Worm (Caenorhabditis elegans) whole organism, young adult: Measurements from ENCODE around the gene Y70G10A.4.

Experiments used
- B0019.2 ChIP-seq: fragments of 200-800 bp; sonication (Bioruptor generic); conservative IDR thresholded peaks from 2 replicates; pipeline ENCODE4 v1.3.6; 2022; ENCODE audit warnings: missing genetic modification reagents, missing genetic modification characterization, missing compliant biosample characterization
- B0035.1 ChIP-seq: sonication (generic microtip); optimal IDR thresholded peaks from 2 replicates; lab custom pipeline; 2016; ENCODE audit warnings: missing genetic modification characterization, mild to moderate bottlenecking, missing compliant biosample characterization, missing genotype, missing genetic modification reagents
- B0261.1 ChIP-seq: sonication (generic microtip); optimal IDR thresholded peaks from 2 replicates; lab custom pipeline; 2016; ENCODE audit warnings: mild to moderate bottlenecking, missing genetic modification characterization, moderate library complexity, missing compliant biosample characterization
- C06A6.2 ChIP-seq: fragments of 200-800 bp; sonication (Bioruptor generic); conservative IDR thresholded peaks from 2 replicates; pipeline ENCODE4 v1.3.6; 2022; ENCODE audit warnings: missing genetic modification characterization, missing compliant biosample characterization
- D2030.7 ChIP-seq: fragments of 200-800 bp; sonication (Bioruptor generic); IDR thresholded peaks from 2 replicates; pipeline ENCODE4 v1.3.6; 2022; ENCODE audit warnings: missing genetic modification reagents, missing genetic modification characterization, missing compliant biosample characterization
- F10E7.11 ChIP-seq: sonication (generic microtip); optimal IDR thresholded peaks from 2 replicates; lab custom pipeline; 2017; ENCODE audit warnings: mild to moderate bottlenecking, missing genetic modification characterization, moderate library complexity, missing compliant biosample characterization
- F37B4.10 ChIP-seq: fragments of 200-800 bp; sonication (Bioruptor generic); IDR thresholded peaks from 2 replicates; pipeline ENCODE4 v1.3.6; 2022; ENCODE audit warnings: missing genetic modification characterization, missing compliant biosample characterization
- Y53G8AR.9 ChIP-seq: fragments of 200-800 bp; sonication (Bioruptor generic); conservative IDR thresholded peaks from 2 replicates; pipeline ENCODE4 v1.3.6; 2022; ENCODE audit warnings: missing genetic modification reagents, missing genetic modification characterization, missing compliant biosample characterization
- Y56A3A.18 ChIP-seq: fragments of 200-800 bp; sonication (Bioruptor generic); IDR thresholded peaks from 2 replicates; pipeline ENCODE4 v1.3.6; 2022; ENCODE audit warnings: missing genetic modification reagents, missing genetic modification characterization, missing compliant biosample characterization
- Y95B8A.8 ChIP-seq: fragments of 200-800 bp; sonication (Bioruptor generic); IDR thresholded peaks from 2 replicates; pipeline ENCODE4 v1.3.6; 2022; ENCODE audit warnings: missing genetic modification reagents, missing genetic modification characterization, missing compliant biosample characterization
- ZK185.1 ChIP-seq: sonication (generic microtip); optimal IDR thresholded peaks from 2 replicates; lab custom pipeline; 2016; ENCODE audit warnings: mild to moderate bottlenecking, missing genetic modification characterization, missing compliant biosample characterization; ENCODE audit not compliant: poor library complexity, severe bottlenecking
- aptf-3 ChIP-seq: fragments of 200-800 bp; sonication (Bioruptor generic); IDR thresholded peaks from 2 replicates; pipeline ENCODE4 v1.3.6; 2022; ENCODE audit warnings: missing genetic modification characterization, missing compliant biosample characterization
- athp-1 ChIP-seq: sonication (generic microtip); optimal IDR thresholded peaks from 2 replicates; lab custom pipeline; 2017; ENCODE audit warnings: mild to moderate bottlenecking, missing genetic modification characterization, missing compliant biosample characterization
- attf-3 ChIP-seq: fragments of 200-800 bp; sonication (Bioruptor generic); conservative IDR thresholded peaks from 2 replicates; pipeline ENCODE4 v1.3.6; 2022; ENCODE audit warnings: missing genetic modification reagents, missing genetic modification characterization, missing compliant biosample characterization
- attf-6 ChIP-seq: fragments of 200-800 bp; sonication (Bioruptor generic); IDR thresholded peaks from 2 replicates; pipeline ENCODE4 v1.3.6; 2022; ENCODE audit warnings: missing genetic modification reagents, missing genetic modification characterization, missing compliant biosample characterization
- cebp-1 ChIP-seq, 2 experiments: fragments of 200-800 bp in 1 of 2; sonication (Bioruptor generic) in 1 of 2; sonication (generic microtip) in 1 of 2; IDR thresholded peaks in 1 of 2; optimal IDR thresholded peaks in 1 of 2; 2 replicates each; pipeline versions ENCODE4 v1.3.6 to Lab custom; 2017 to 2022; ENCODE audit warnings: missing compliant biosample characterization in 2 of 2, missing genetic modification characterization in 2 of 2, mild to moderate bottlenecking in 1 of 2, missing genetic modification reagents in 1 of 2, moderate library complexity in 1 of 2
- ceh-40 ChIP-seq: fragments of 200-800 bp; sonication (Bioruptor generic); IDR thresholded peaks from 2 replicates; pipeline ENCODE4 v1.3.6; 2022; ENCODE audit warnings: missing genetic modification characterization, missing compliant biosample characterization
- ceh-79 ChIP-seq: sonication (generic microtip); optimal IDR thresholded peaks from 2 replicates; lab custom pipeline; 2017; ENCODE audit warnings: mild to moderate bottlenecking, missing genetic modification characterization, missing compliant biosample characterization
- ceh-91 ChIP-seq: fragments of 200-800 bp; sonication (Bioruptor generic); IDR thresholded peaks from 2 replicates; pipeline ENCODE4 v1.3.6; 2022; ENCODE audit warnings: missing genetic modification reagents, missing genetic modification characterization, missing compliant biosample characterization
- egl-18 ChIP-seq: fragments of 200-800 bp; sonication (Bioruptor generic); IDR thresholded peaks from 2 replicates; pipeline ENCODE4 v1.3.6; 2022; ENCODE audit warnings: missing genetic modification reagents, missing genetic modification characterization, missing compliant biosample characterization
- gei-17 ChIP-seq: fragments of 200-800 bp; sonication (Bioruptor generic); optimal IDR thresholded peaks from 2 replicates; lab custom pipeline; 2018; ENCODE audit warnings: mild to moderate bottlenecking, missing genetic modification characterization, missing compliant biosample characterization
- him-1 ChIP-seq: sonication (generic microtip); optimal IDR thresholded peaks from 2 replicates; lab custom pipeline; 2016; ENCODE audit warnings: missing genotype, missing genetic modification reagents, missing genetic modification characterization, missing compliant biosample characterization
- hlh-12 ChIP-seq: sonication (generic microtip); optimal IDR thresholded peaks from 2 replicates; lab custom pipeline; 2016; ENCODE audit warnings: missing genetic modification characterization, missing compliant biosample characterization
- hmg-20 ChIP-seq: fragments of 200-800 bp; sonication (Bioruptor generic); IDR thresholded peaks from 2 replicates; pipeline ENCODE4 v1.3.6; 2022; ENCODE audit warnings: missing genetic modification reagents, missing genetic modification characterization, missing compliant biosample characterization
- hrde-1 ChIP-seq: sonication (generic microtip); optimal IDR thresholded peaks from 2 replicates; lab custom pipeline; 2016; ENCODE audit warnings: missing genetic modification characterization, mild to moderate bottlenecking, missing compliant biosample characterization, moderate library complexity, missing genotype, missing genetic modification reagents, borderline replicate concordance
- lag-1 ChIP-seq: fragments of 200-800 bp; sonication (Bioruptor generic); IDR thresholded peaks from 2 replicates; pipeline ENCODE4 v1.3.6; 2022; ENCODE audit warnings: missing genetic modification reagents, missing genetic modification characterization, missing compliant biosample characterization
- lin-26 ChIP-seq: fragments of 200-800 bp; sonication (Bioruptor generic); IDR thresholded peaks from 2 replicates; pipeline ENCODE4 v1.3.6; 2022; ENCODE audit warnings: missing genetic modification reagents, missing genetic modification characterization, missing compliant biosample characterization
- lir-1 ChIP-seq: fragments of 200-800 bp; sonication (Bioruptor generic); conservative IDR thresholded peaks from 2 replicates; pipeline ENCODE4 v1.3.6; 2022; ENCODE audit warnings: missing genetic modification reagents, missing genetic modification characterization, missing compliant biosample characterization
- lsl-1 ChIP-seq: fragments of 200-800 bp; sonication (Bioruptor generic); optimal IDR thresholded peaks from 2 replicates; lab custom pipeline; 2018; ENCODE audit warnings: mild to moderate bottlenecking, missing genetic modification characterization, moderate library complexity, missing compliant biosample characterization
- madf-3 ChIP-seq: fragments of 200-800 bp; sonication (Bioruptor generic); IDR thresholded peaks from 2 replicates; pipeline ENCODE4 v1.3.6; 2022; ENCODE audit warnings: missing genetic modification reagents, missing genetic modification characterization, missing compliant biosample characterization
- madf-8 ChIP-seq: fragments of 200-800 bp; sonication (Bioruptor generic); conservative IDR thresholded peaks from 2 replicates; pipeline ENCODE4 v1.3.6; 2022; ENCODE audit warnings: missing genetic modification reagents, missing genetic modification characterization, missing compliant biosample characterization
- nfya-2 ChIP-seq: fragments of 200-800 bp; sonication (Bioruptor generic); IDR thresholded peaks from 2 replicates; pipeline ENCODE4 v1.3.6; 2022; ENCODE audit warnings: missing genetic modification reagents, missing genetic modification characterization, missing compliant biosample characterization
- pbrm-1 ChIP-seq: fragments of 200-800 bp; sonication (Bioruptor generic); IDR thresholded peaks from 2 replicates; pipeline ENCODE4 v1.3.6; 2022; ENCODE audit warnings: missing genetic modification reagents, missing genetic modification characterization, missing compliant biosample characterization
- rcor-1 ChIP-seq: fragments of 200-800 bp; sonication (Bioruptor generic); IDR thresholded peaks from 2 replicates; pipeline ENCODE4 v1.3.6; 2022; ENCODE audit warnings: missing genetic modification reagents, missing genetic modification characterization, missing compliant biosample characterization
- repo-1 ChIP-seq: sonication (generic microtip); optimal IDR thresholded peaks from 2 replicates; lab custom pipeline; 2017; ENCODE audit warnings: mild to moderate bottlenecking, missing genetic modification characterization, missing compliant biosample characterization
- sdz-38 ChIP-seq: sonication (generic microtip); optimal IDR thresholded peaks from 2 replicates; lab custom pipeline; 2016; ENCODE audit warnings: missing genotype, missing genetic modification characterization, missing compliant biosample characterization
- snpc-1.1 ChIP-seq: sonication (generic microtip); optimal IDR thresholded peaks from 2 replicates; lab custom pipeline; 2017; ENCODE audit warnings: missing genetic modification characterization, mild to moderate bottlenecking, missing compliant biosample characterization, antibody characterized with exemption, moderate library complexity, missing genotype, missing genetic modification reagents; ENCODE audit not compliant: insufficient read depth
- snpc-3.4 ChIP-seq: sonication (generic microtip); optimal IDR thresholded peaks from 2 replicates; lab custom pipeline; 2017; ENCODE audit warnings: missing genetic modification characterization, mild to moderate bottlenecking, missing compliant biosample characterization, antibody characterized with exemption, moderate library complexity, missing genotype, missing genetic modification reagents
- tbp1 ChIP-seq: fragments of 200-800 bp; sonication (Bioruptor generic); optimal IDR thresholded peaks from 2 replicates; lab custom pipeline; 2018; ENCODE audit warnings: mild to moderate bottlenecking, missing genetic modification characterization, missing compliant biosample characterization
- tlf-1 ChIP-seq: fragments of 200-800 bp; sonication (Bioruptor generic); optimal IDR thresholded peaks from 2 replicates; lab custom pipeline; 2018; ENCODE audit warnings: mild to moderate bottlenecking, missing genetic modification characterization, missing compliant biosample characterization
- xnd-1 ChIP-seq: sonication (generic microtip); optimal IDR thresholded peaks from 2 replicates; lab custom pipeline; 2016; ENCODE audit warnings: missing genotype, missing genetic modification reagents, missing genetic modification characterization, missing compliant biosample characterization
- ztf-22 ChIP-seq: fragments of 200-800 bp; sonication (Bioruptor generic); optimal IDR thresholded peaks from 2 replicates; lab custom pipeline; 2018; ENCODE audit warnings: mild to moderate bottlenecking, missing genetic modification characterization, moderate library complexity, missing compliant biosample characterization
- ztf-26 ChIP-seq: sonication (generic microtip); optimal IDR thresholded peaks from 2 replicates; lab custom pipeline; 2017; ENCODE audit warnings: missing genetic modification characterization, missing compliant biosample characterization
- ztf-3 ChIP-seq: fragments of 200-800 bp; sonication (Bioruptor generic); optimal IDR thresholded peaks from 2 replicates; lab custom pipeline; 2018; ENCODE audit warnings: mild to moderate bottlenecking, missing genetic modification characterization, missing compliant biosample characterization

The Y70G10A.4 gene

ce11 chrIII:10214540-10214979, 7.4 kb upstream of the Y70G10A.4 start (continued):
- peak; percentile 54; the same call in 1 of the 2 replicates for TF ChIP-seq cebp-1 (GFP tag; IDR thresholded peaks at IDR 0.05; lab: Robert Waterston, UW)
- peak; percentile 88 for TF ChIP-seq cebp-1 (tag; optimal IDR thresholded peaks at IDR 0.05; lab: Kevin White, UChicago)
- peak; percentile 92 for TF ChIP-seq athp-1 (tag; lab: Kevin White, UChicago)
- peak; percentile 94 for TF ChIP-seq Y56A3A.18 (GFP tag; lab: Robert Waterston, UW)
- TF ChIP-seq lsl-1, result peak; percentile 12
- peak; percentile 77 for TF ChIP-seq ztf-22 (GFP tag; lab: Kevin White, UChicago)
- peak; percentile 96 for TF ChIP-seq Y53G8AR.9
- TF ChIP-seq hmg-20 (GFP tag; lab: Robert Waterston, UW), result 0 out of 2 replicates have a peak, but pooled peaks have one; percentile 3
- TF ChIP-seq ceh-40 (GFP tag; lab: Robert Waterston, UW), result 0 out of 2 replicates have a peak, but pooled peaks have one; percentile 38
- TF ChIP-seq attf-3, result 0 out of 2 replicates have a peak, but pooled peaks have one; percentile 9
- peak; percentile 70 for TF ChIP-seq lin-26 (GFP tag; lab: Robert Waterston, UW)
- 0 out of 2 replicates have a peak, but pooled peaks have one; percentile 26 for TF ChIP-seq nfya-2 (GFP tag; lab: Robert Waterston, UW)
- TF ChIP-seq tlf-1 (GFP tag; lab: Kevin White, UChicago), result peak; percentile 93
- 0 out of 2 replicates have a peak, but pooled peaks have one; percentile 59 for TF ChIP-seq pbrm-1 (GFP tag; lab: Robert Waterston, UW)
- peak; percentile 83 for TF ChIP-seq B0035.1
- peak; percentile 44 for TF ChIP-seq ceh-79 (tag; lab: Kevin White, UChicago)
- 0 out of 2 replicates have a peak, but pooled peaks have one; percentile 13 for TF ChIP-seq madf-8 (GFP tag; lab: Robert Waterston, UW)
- TF ChIP-seq F37B4.10 (GFP tag; lab: Robert Waterston, UW), result 0 out of 2 replicates have a peak, but pooled peaks have one; percentile 91
- TF ChIP-seq gei-17 (GFP tag; lab: Kevin White, UChicago), result peak; percentile 49
- TF ChIP-seq tbp1 (GFP tag; lab: Kevin White, UChicago), result peak; percentile 63
- TF ChIP-seq egl-18 (GFP tag; lab: Robert Waterston, UW), result 0 out of 2 replicates have a peak, but pooled peaks have one; percentile 18
- peak; percentile 79 for TF ChIP-seq Y95B8A.8 (GFP tag; lab: Robert Waterston, UW)
- TF ChIP-seq snpc-3.4 (tag; lab: Kevin White, UChicago), result peak; percentile 69
- TF ChIP-seq D2030.7 (GFP tag; lab: Robert Waterston, UW), result 0 out of 2 replicates have a peak, but pooled peaks have one; percentile 29
- TF ChIP-seq him-1 (tag; lab: Kevin White, UChicago), result no peak
- peak; percentile 80 for TF ChIP-seq ztf-3 (GFP tag; lab: Kevin White, UChicago)
- TF ChIP-seq snpc-1.1 (tag; lab: Kevin White, UChicago), result peak; percentile 45
- TF ChIP-seq B0261.1, result peak; percentile 11
- TF ChIP-seq attf-6 (GFP tag; lab: Robert Waterston, UW), result no peak
- peak; percentile 95 for TF ChIP-seq repo-1 (tag; lab: Kevin White, UChicago)

ce11 chrIII:10215882-10216281, 6.1 kb upstream of the Y70G10A.4 start:
- TF ChIP-seq lag-1, result no peak
- no peak for TF ChIP-seq sdz-38 (tag; lab: Kevin White, UChicago)
- TF ChIP-seq C06A6.2, result no peak
- TF ChIP-seq lsl-1, result no peak
- no peak for TF ChIP-seq attf-3
- TF ChIP-seq hlh-12, result no peak

DNA sequence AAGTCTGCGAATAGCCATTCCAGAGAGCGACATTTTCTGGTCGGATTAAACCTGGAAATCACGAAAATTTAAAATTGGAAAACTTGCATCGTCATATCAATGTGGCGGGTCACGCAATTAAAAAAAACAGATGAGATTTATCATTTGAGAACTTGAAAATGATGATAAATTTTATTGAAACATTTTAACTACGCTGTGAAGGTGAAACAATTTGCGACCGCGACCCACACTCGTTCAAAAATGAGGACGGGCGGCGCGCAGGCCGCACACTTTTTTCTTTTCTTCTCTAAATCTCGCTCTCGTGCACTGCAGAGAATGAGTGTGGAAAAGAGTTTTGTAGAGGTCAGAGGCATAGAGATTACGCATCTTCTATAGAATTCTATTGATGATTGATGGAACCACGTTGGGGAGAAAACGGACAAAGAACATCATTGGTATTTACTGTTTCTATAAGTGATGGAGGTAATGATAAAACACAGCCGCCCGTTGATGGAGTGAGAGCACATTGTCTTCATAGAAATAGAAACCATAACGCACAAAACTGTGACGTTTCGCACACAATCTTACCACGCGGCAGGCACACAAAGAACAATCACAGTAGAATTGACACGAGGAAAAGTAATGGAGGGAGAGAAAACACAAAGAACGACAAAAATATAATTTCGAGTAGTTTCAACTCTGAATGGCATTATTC, 5.2 kb upstream of the Y70G10A.4 start, which contains the start of gene cts-1:
cts-1 (minus strand) TSS at position 51 of the 694 bp plus-strand sequence.
- TF ChIP-seq hrde-1 (tag; lab: Kevin White, UChicago) (no peak), F37B4.10 (GFP tag; lab: Robert Waterston, UW) (no peak), F10E7.11 (tag; lab: Kevin White, UChicago) (peak; percentile 32), ztf-26 (tag; lab: Kevin White, UChicago) (peak; percentile 7), xnd-1 (tag; lab: Kevin White, UChicago) (no peak), lir-1 (GFP tag; lab: Robert Waterston, UW) (no peak), ceh-91 (GFP tag; lab: Robert Waterston, UW) (no peak), madf-3 (GFP tag; lab: Robert Waterston, UW) (no peak), B0019.2 (GFP tag; lab: Robert Waterston, UW) (no peak), aptf-3 (no peak), ZK185.1 (peak; percentile 63), snpc-3.4 (tag; lab: Kevin White, UChicago) (peak; percentile 7), lag-1 (no peak), rcor-1 (GFP tag; lab: Robert Waterston, UW) (no peak)
